Fruit fly (Drosophila melanogaster) whole organism, embryonic: ENCODE measurements around the gene ND-PDSW.

Source experiments
- CG10321 ChIP-seq: fragments of 200-800 bp; sonication (Bioruptor generic); IDR thresholded peaks from 2 replicates; pipeline ENCODE4 v1.3.6; 2022; ENCODE audit warnings: missing biosample characterization, missing genetic modification characterization
- CG12236 ChIP-seq: fragments of 200-800 bp; sonication (Bioruptor generic); optimal IDR thresholded peaks from 2 replicates; lab custom pipeline; 2016; ENCODE audit warnings: missing biosample characterization, missing genetic modification characterization
- CG7271 ChIP-seq: fragments of 200-800 bp; sonication (Bioruptor generic); optimal IDR thresholded peaks from 2 replicates; lab custom pipeline; 2018; ENCODE audit warnings: missing biosample characterization, mild to moderate bottlenecking, missing genetic modification characterization, moderate library complexity
- Hr78 ChIP-seq, 2 experiments: fragments of 200-800 bp in 1 of 2; fragments of >200 bp in 1 of 2; sonication (Bioruptor generic) in 1 of 2; optimal IDR thresholded peaks; 2 replicates each; lab custom pipeline; 2017 to 2019; ENCODE audit warnings: missing biosample characterization in 2 of 2, missing genetic modification characterization in 2 of 2, mild to moderate bottlenecking in 1 of 2, moderate library complexity in 1 of 2
- MESR4 ChIP-seq: fragments of 200-800 bp; sonication (Bioruptor generic); optimal IDR thresholded peaks from 2 replicates; lab custom pipeline; 2018; ENCODE audit warnings: missing biosample characterization, mild to moderate bottlenecking, missing genetic modification characterization, moderate library complexity
- Myb ChIP-seq: fragments of 200-800 bp; sonication (Bioruptor generic); optimal IDR thresholded peaks from 2 replicates; lab custom pipeline; 2016; ENCODE audit warnings: missing biosample characterization, missing genetic modification characterization
- Spps ChIP-seq: fragments of 200-800 bp; sonication (Bioruptor generic); optimal IDR thresholded peaks from 2 replicates; lab custom pipeline; 2018; ENCODE audit warnings: missing biosample characterization, mild to moderate bottlenecking, missing genetic modification characterization

- TF ChIP-seq Spps (tag; lab: Kevin White, UChicago) = no peak
- no peak for TF ChIP-seq CG7271 (tag; lab: Kevin White, UChicago)
- TF ChIP-seq MESR4 (GFP tag; lab: Kevin White, UChicago) = no peak
- no peak for TF ChIP-seq CG12236 (GFP tag; lab: Kevin White, UChicago)
- no peak for TF ChIP-seq Hr78 (GFP tag; optimal IDR thresholded peaks at IDR 0.05; lab: Kevin White, UChicago)
- TF ChIP-seq Myb = no peak
- TF ChIP-seq CG10321 (GFP tag; lab: Robert Waterston, UW) = no peak
These were observed 14.5 kb downstream of the ND-PDSW start for dm6 chr2L:3480443-3480839.
